Fruit fly (Drosophila melanogaster) whole organism: ENCODE data around the gene CG11263.

Experiments used
- CG8478 ChIP-seq: fragments of >200 bp; optimal IDR thresholded peaks from 2 replicates; lab custom pipeline; 2018; ENCODE audit warnings: inconsistent platforms
- Dll ChIP-seq: fragments of >200 bp; optimal IDR thresholded peaks from 2 replicates; lab custom pipeline; 2017
- EcR ChIP-seq, 2 experiments: fragments of >200 bp; optimal IDR thresholded peaks; 2 replicates each; lab custom pipeline; 2017; ENCODE audit warnings: missing biosample characterization in 2 of 2, missing genetic modification characterization in 2 of 2, missing genetic modification reagents in 2 of 2
- pan ChIP-seq: fragments of >200 bp; optimal IDR thresholded peaks from 2 replicates; lab custom pipeline; 2017
- usp ChIP-seq: fragments of >200 bp; optimal IDR thresholded peaks from 2 replicates; lab custom pipeline; 2017; ENCODE audit warnings: missing biosample characterization, missing genetic modification characterization, mixed read lengths

DNA sequence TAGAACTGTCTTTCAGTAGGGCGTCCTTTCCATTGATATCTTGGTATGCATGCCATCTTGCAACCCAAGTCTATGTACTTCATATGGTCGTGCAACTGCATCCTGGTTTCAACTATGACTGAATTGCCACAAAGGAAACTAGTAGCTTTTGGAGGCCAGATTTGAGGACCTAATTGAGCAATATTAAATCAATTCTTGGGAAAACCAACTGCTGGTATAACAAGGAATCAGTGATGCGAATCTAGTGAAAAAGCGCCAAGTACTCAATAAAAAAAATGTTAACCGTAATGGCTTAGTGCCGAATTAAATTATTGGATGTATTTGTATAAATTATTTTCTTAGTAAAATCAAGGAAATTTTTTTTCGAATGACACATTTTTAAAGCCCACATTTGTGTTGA is 39.0 kb upstream of the CG11263 start, which contains the start of gene Or69a:
- TF ChIP-seq usp (GFP tag; lab: Kevin White, UChicago) = no peak
- no peak for TF ChIP-seq EcR (GFP tag; optimal IDR thresholded peaks at IDR 0.05; lab: Kevin White, UChicago)
- no peak for TF ChIP-seq pan (lab: Kevin White, UChicago)
- no peak for TF ChIP-seq CG8478 (lab: Kevin White, UChicago)
- TF ChIP-seq Dll (lab: Kevin White, UChicago) = no peak
